Fruit fly (Drosophila melanogaster) whole organism, pupa: Measurements from ENCODE around the gene CG10710.

Experiments used
- CG10348 ChIP-seq: fragments of 200-800 bp; sonication (Bioruptor generic); IDR thresholded peaks from 2 replicates; pipeline ENCODE4 v1.3.6; 2022; ENCODE audit warnings: missing biosample characterization, missing genetic modification characterization
- CG12605 ChIP-seq: fragments of 200-800 bp; sonication (Bioruptor generic); IDR thresholded peaks from 2 replicates; pipeline ENCODE4 v1.3.6; 2022; ENCODE audit warnings: missing biosample characterization, missing genetic modification characterization
- CG13204 ChIP-seq: fragments of 200-800 bp; sonication (Bioruptor generic); optimal IDR thresholded peaks from 2 replicates; lab custom pipeline; 2018; ENCODE audit warnings: missing biosample characterization, mild to moderate bottlenecking, missing genetic modification characterization, moderate library complexity
- CG14655 ChIP-seq: fragments of 200-800 bp; sonication (Bioruptor generic); optimal IDR thresholded peaks from 3 replicates; lab custom pipeline; 2017; ENCODE audit warnings: mild to moderate bottlenecking, missing biosample characterization, missing genetic modification reagents, missing genetic modification characterization
- CG15710 ChIP-seq: fragments of 200-800 bp; sonication (Bioruptor generic); optimal IDR thresholded peaks from 2 replicates; lab custom pipeline; 2018; ENCODE audit warnings: missing biosample characterization, mild to moderate bottlenecking, missing genetic modification characterization, moderate library complexity
- CG17806 ChIP-seq: fragments of 200-800 bp; sonication (Bioruptor generic); optimal IDR thresholded peaks from 2 replicates; lab custom pipeline; 2018; ENCODE audit warnings: missing biosample characterization, mild to moderate bottlenecking, missing genetic modification characterization, moderate library complexity
- CG32121 ChIP-seq: fragments of 200-800 bp; sonication (Bioruptor generic); IDR thresholded peaks from 2 replicates; pipeline ENCODE4 v1.3.6; 2022; ENCODE audit warnings: missing biosample characterization, missing genetic modification characterization
- CG34367 ChIP-seq: fragments of 200-800 bp; sonication (Bioruptor generic); optimal IDR thresholded peaks from 2 replicates; lab custom pipeline; 2018; ENCODE audit warnings: missing biosample characterization, mild to moderate bottlenecking, missing genetic modification characterization
- CG4496 ChIP-seq: fragments of 200-800 bp; sonication (Bioruptor generic); IDR thresholded peaks from 3 replicates; pipeline ENCODE4 v1.3.6; 2022; ENCODE audit warnings: missing biosample characterization, missing genetic modification characterization
- CG8159 ChIP-seq: fragments of 200-800 bp; sonication (Bioruptor generic); optimal IDR thresholded peaks from 3 replicates; lab custom pipeline; 2018; ENCODE audit warnings: missing biosample characterization, mild to moderate bottlenecking, missing genetic modification characterization, moderate library complexity
- CG8301 ChIP-seq: fragments of 200-800 bp; sonication (Bioruptor generic); optimal IDR thresholded peaks from 2 replicates; lab custom pipeline; 2018; ENCODE audit warnings: missing biosample characterization, mild to moderate bottlenecking, missing genetic modification characterization
- CG9948 ChIP-seq: fragments of 200-800 bp; sonication (Bioruptor generic); optimal IDR thresholded peaks from 2 replicates; lab custom pipeline; 2018; ENCODE audit warnings: missing biosample characterization, mild to moderate bottlenecking, missing genetic modification characterization, moderate library complexity
- D1 ChIP-seq: fragments of 200-800 bp; sonication (Bioruptor generic); optimal IDR thresholded peaks from 2 replicates; lab custom pipeline; 2018; ENCODE audit warnings: missing biosample characterization, mild to moderate bottlenecking, missing genetic modification characterization, moderate library complexity
- EcR ChIP-seq: fragments of 200-800 bp; sonication (Bioruptor generic); optimal IDR thresholded peaks from 3 replicates; lab custom pipeline; 2019; ENCODE audit warnings: missing biosample characterization, missing genetic modification characterization, mild to moderate bottlenecking, moderate library complexity, missing genetic modification reagents
- Ets98B ChIP-seq: fragments of 200-800 bp; sonication (Bioruptor generic); IDR thresholded peaks from 2 replicates; pipeline ENCODE4 v1.3.6; 2022; ENCODE audit warnings: missing biosample characterization, missing genetic modification characterization
- Pif1A ChIP-seq: fragments of 200-800 bp; sonication (Bioruptor generic); optimal IDR thresholded peaks from 3 replicates; lab custom pipeline; 2016; ENCODE audit warnings: missing biosample characterization, missing genetic modification characterization
- Pif1B ChIP-seq: fragments of 200-800 bp; sonication (Bioruptor generic); optimal IDR thresholded peaks from 3 replicates; lab custom pipeline; 2016; ENCODE audit warnings: missing biosample characterization, missing genetic modification characterization
- Snoo ChIP-seq: fragments of 200-800 bp; sonication (Bioruptor generic); optimal IDR thresholded peaks from 3 replicates; lab custom pipeline; 2017; ENCODE audit warnings: missing biosample characterization, mild to moderate bottlenecking, missing genetic modification characterization, inconsistent platforms
- fd96Ca ChIP-seq: fragments of 200-800 bp; sonication (Bioruptor generic); IDR thresholded peaks from 3 replicates; pipeline ENCODE4 v1.3.6; 2022; ENCODE audit warnings: missing biosample characterization, missing genetic modification characterization
- gl ChIP-seq: fragments of 200-800 bp; sonication (Bioruptor generic); optimal IDR thresholded peaks from 2 replicates; lab custom pipeline; 2018; ENCODE audit warnings: missing biosample characterization, mild to moderate bottlenecking, missing genetic modification characterization
- rn ChIP-seq: fragments of 200-800 bp; sonication (Bioruptor generic); IDR thresholded peaks from 2 replicates; pipeline ENCODE4 v1.3.6; 2022; ENCODE audit warnings: missing biosample characterization, missing genetic modification characterization

CG10710 gene

dm6 chr3L:13494363-13495015 lies 24.9 kb downstream of the CG10710 start:
- TF ChIP-seq CG34367 (peak; percentile 54), Ets98B (GFP tag; lab: Robert Waterston, UW) (peak; percentile 45; the same call in 1 of the 2 replicates), rn (peak; percentile 21; the same call in 1 of the 2 replicates), fd96Ca (GFP tag; lab: Robert Waterston, UW) (peak; percentile 16; the same call in 1 of the 3 replicates), D1 (tag; lab: Kevin White, UChicago) (no peak), CG15710 (tag; lab: Kevin White, UChicago) (peak; percentile 55), gl (tag; lab: Kevin White, UChicago) (peak; percentile 60), Snoo (peak; percentile 70), EcR (GFP tag; lab: Kevin White, UChicago) (peak; percentile 63), CG8159 (tag; lab: Kevin White, UChicago) (peak; percentile 62), CG4496 (peak; percentile 65; the same call in 2 of the 3 replicates), Pif1B (GFP tag; lab: Kevin White, UChicago) (peak; percentile 81), CG8301 (tag; lab: Kevin White, UChicago) (peak; percentile 5), CG13204 (GFP tag; lab: Kevin White, UChicago) (peak; percentile 85), CG9948 (tag; lab: Kevin White, UChicago) (peak; percentile 59), CG14655 (peak; percentile 37), CG17806 (peak; percentile 35), CG10348 (no peak), CG32121 (GFP tag; lab: Robert Waterston, UW) (peak; percentile 14; the same call in 1 of the 2 replicates), CG12605 (peak; percentile 37; the same call in 1 of the 2 replicates), Pif1A (peak; percentile 86)

- TF ChIP-seq CG4496 (no peak), CG15710 (tag; lab: Kevin White, UChicago) (no peak), CG13204 (GFP tag; lab: Kevin White, UChicago) (no peak), CG32121 (GFP tag; lab: Robert Waterston, UW) (no peak), CG9948 (tag; lab: Kevin White, UChicago) (no peak), fd96Ca (GFP tag; lab: Robert Waterston, UW) (no peak), gl (tag; lab: Kevin White, UChicago) (no peak), CG12605 (no peak), Ets98B (GFP tag; lab: Robert Waterston, UW) (no peak), CG10348 (no peak), Pif1B (GFP tag; lab: Kevin White, UChicago) (no peak), CG8159 (tag; lab: Kevin White, UChicago) (no peak)
Observed at dm6 chr3L:13490689-13491348, 28.6 kb downstream of the CG10710 start.

dm6 chr3L:13489193-13489752 lies 30.1 kb downstream of the CG10710 start:
- no peak for TF ChIP-seq CG32121 (GFP tag; lab: Robert Waterston, UW)
- TF ChIP-seq fd96Ca (GFP tag; lab: Robert Waterston, UW): no peak
- no peak for TF ChIP-seq CG12605
- no peak for TF ChIP-seq CG17806
- TF ChIP-seq Pif1A: no peak
- TF ChIP-seq CG8301 (tag; lab: Kevin White, UChicago): no peak
- no peak for TF ChIP-seq CG15710 (tag; lab: Kevin White, UChicago)
- no peak for TF ChIP-seq CG14655
- no peak for TF ChIP-seq CG8159 (tag; lab: Kevin White, UChicago)
- no peak for TF ChIP-seq D1 (tag; lab: Kevin White, UChicago)
- TF ChIP-seq gl (tag; lab: Kevin White, UChicago): no peak
- TF ChIP-seq CG4496: no peak; the same call in 2 of the 3 replicates
- no peak for TF ChIP-seq CG34367
- no peak for TF ChIP-seq EcR (GFP tag; lab: Kevin White, UChicago)
- no peak for TF ChIP-seq CG13204 (GFP tag; lab: Kevin White, UChicago)
- no peak for TF ChIP-seq Pif1B (GFP tag; lab: Kevin White, UChicago)
- no peak for TF ChIP-seq Ets98B (GFP tag; lab: Robert Waterston, UW)
- no peak for TF ChIP-seq CG9948 (tag; lab: Kevin White, UChicago)
- TF ChIP-seq rn: no peak
- TF ChIP-seq, all 21 proteins: peak for 0

DNA sequence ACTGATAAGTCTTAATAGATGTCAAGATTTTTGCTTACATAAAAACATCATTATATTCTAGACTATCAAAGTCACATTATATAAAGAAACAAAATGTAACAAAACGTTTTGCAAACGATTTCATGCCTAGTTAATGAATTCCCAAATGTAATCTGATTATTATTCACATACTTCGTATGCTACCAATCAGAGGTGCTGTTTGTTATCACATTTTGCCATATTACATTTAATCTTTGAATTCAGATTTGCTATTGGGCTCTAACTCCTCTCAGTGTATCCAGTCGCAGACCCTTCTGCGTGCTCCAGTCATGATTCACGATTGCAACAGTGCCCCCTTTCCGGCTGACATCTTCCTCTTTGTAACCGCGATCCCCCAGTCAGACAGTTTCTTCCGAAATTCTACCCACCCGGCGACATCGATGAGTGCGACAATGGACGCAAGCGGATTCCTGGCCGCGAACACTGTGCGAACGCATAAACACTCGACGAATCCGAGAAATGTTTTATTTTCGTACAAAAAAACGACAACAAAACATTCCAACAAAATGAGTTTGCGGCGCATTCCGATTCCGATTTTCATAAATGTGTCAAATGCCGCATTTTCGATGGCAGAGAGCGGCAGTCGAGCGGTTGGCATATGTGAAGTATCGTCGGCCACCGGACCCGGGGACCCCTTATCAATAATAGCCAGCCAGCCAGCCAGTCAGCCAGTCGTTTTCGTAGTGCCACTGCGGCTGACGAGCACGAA lies 31.1 kb downstream of the CG10710 start:
- TF ChIP-seq CG17806: peak; percentile 26
- TF ChIP-seq CG8301 (tag; lab: Kevin White, UChicago): peak; percentile 10
- no peak for TF ChIP-seq gl (tag; lab: Kevin White, UChicago)
- TF ChIP-seq EcR (GFP tag; lab: Kevin White, UChicago): peak; percentile 2
- TF ChIP-seq CG12605: no peak
- TF ChIP-seq CG13204 (GFP tag; lab: Kevin White, UChicago): peak; percentile 7
- no peak for TF ChIP-seq CG10348
- TF ChIP-seq Ets98B (GFP tag; lab: Robert Waterston, UW): peak; percentile 8; the same call in 1 of the 2 replicates
- peak; percentile 26; the same call in 1 of the 2 replicates for TF ChIP-seq CG32121 (GFP tag; lab: Robert Waterston, UW)
- TF ChIP-seq CG14655: peak; percentile 34
- TF ChIP-seq D1 (tag; lab: Kevin White, UChicago): no peak
- TF ChIP-seq fd96Ca (GFP tag; lab: Robert Waterston, UW): no peak
- TF ChIP-seq CG9948 (tag; lab: Kevin White, UChicago): peak; percentile 6
- TF ChIP-seq Pif1B (GFP tag; lab: Kevin White, UChicago): no peak
- no peak for TF ChIP-seq CG4496
- peak; percentile 17 for TF ChIP-seq CG15710 (tag; lab: Kevin White, UChicago)
- TF ChIP-seq Pif1A: peak; percentile 1
- TF ChIP-seq CG8159 (tag; lab: Kevin White, UChicago): peak; percentile 44
- TF ChIP-seq Snoo: peak; percentile 50
- no peak for TF ChIP-seq rn
- no peak for TF ChIP-seq CG34367
